Fruit fly (Drosophila melanogaster) whole organism, pupa: ENCODE results near the gene CG7272.

Experiments used
- CG15710 ChIP-seq: fragments of 200-800 bp; sonication (Bioruptor generic); optimal IDR thresholded peaks from 2 replicates; lab custom pipeline; 2018; ENCODE audit warnings: missing biosample characterization, mild to moderate bottlenecking, missing genetic modification characterization, moderate library complexity
- CG8159 ChIP-seq: fragments of 200-800 bp; sonication (Bioruptor generic); optimal IDR thresholded peaks from 3 replicates; lab custom pipeline; 2018; ENCODE audit warnings: missing biosample characterization, mild to moderate bottlenecking, missing genetic modification characterization, moderate library complexity
- EcR ChIP-seq: fragments of 200-800 bp; sonication (Bioruptor generic); optimal IDR thresholded peaks from 3 replicates; lab custom pipeline; 2019; ENCODE audit warnings: missing biosample characterization, missing genetic modification characterization, mild to moderate bottlenecking, moderate library complexity, missing genetic modification reagents
- Pif1B ChIP-seq: fragments of 200-800 bp; sonication (Bioruptor generic); optimal IDR thresholded peaks from 3 replicates; lab custom pipeline; 2016; ENCODE audit warnings: missing biosample characterization, missing genetic modification characterization
- fd96Ca ChIP-seq: fragments of 200-800 bp; sonication (Bioruptor generic); IDR thresholded peaks from 3 replicates; pipeline ENCODE4 v1.3.6; 2022; ENCODE audit warnings: missing biosample characterization, missing genetic modification characterization

DNA sequence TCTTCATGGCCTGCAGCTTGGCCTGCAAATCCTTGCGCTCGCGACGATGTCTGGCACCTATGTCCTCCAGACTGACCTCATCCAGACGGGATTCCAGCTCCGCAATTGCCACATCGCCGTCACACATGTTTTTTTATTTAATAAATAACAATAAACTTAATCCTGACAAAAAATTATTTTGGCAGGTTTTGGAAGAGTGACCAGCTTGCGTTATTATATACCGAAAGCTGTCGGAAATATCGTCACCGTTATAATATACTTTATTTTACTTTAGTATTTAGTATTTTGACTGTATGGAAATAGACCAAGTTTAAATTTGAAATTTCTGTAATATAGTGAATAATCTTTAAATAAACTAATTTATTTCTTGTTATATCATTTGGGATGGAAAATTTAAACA lies 3.9 kb downstream of the CG7272 start, which contains the start of gene CG7857:
- no peak for TF ChIP-seq fd96Ca (GFP tag; lab: Robert Waterston, UW)
- no peak for TF ChIP-seq EcR
- TF ChIP-seq CG15710 (tag; lab: Kevin White, UChicago) = no peak
- TF ChIP-seq Pif1B (GFP tag; lab: Kevin White, UChicago) = no peak
- TF ChIP-seq CG8159 (tag; lab: Kevin White, UChicago) = no peak
